Worm (Caenorhabditis elegans) whole organism, young adult: ENCODE measurements around the gene ran-1.
A peak's percentile ranks its signal among the peaks of the same experiment; 100 is the strongest.

Experiments used
- T26A5.8 ChIP-seq: sonication (generic microtip); optimal IDR thresholded peaks from 2 replicates; lab custom pipeline; 2016; ENCODE audit warnings: missing genetic modification characterization, missing compliant biosample characterization
- mxl-1 ChIP-seq: sonication (generic microtip); optimal IDR thresholded peaks from 2 replicates; lab custom pipeline; 2016; ENCODE audit warnings: missing genetic modification characterization, missing compliant biosample characterization
- pha-4 ChIP-seq: fragments of 150-350 bp; sonication (generic microtip); optimal IDR thresholded peaks from 2 replicates; lab custom pipeline; 2014; ENCODE audit warnings: missing biosample characterization, missing genetic modification reagents, missing genetic modification characterization
- tbp1 ChIP-seq: fragments of 200-800 bp; sonication (Bioruptor generic); optimal IDR thresholded peaks from 2 replicates; lab custom pipeline; 2018; ENCODE audit warnings: mild to moderate bottlenecking, missing genetic modification characterization, missing compliant biosample characterization
- xnd-1 ChIP-seq: sonication (generic microtip); optimal IDR thresholded peaks from 2 replicates; lab custom pipeline; 2016; ENCODE audit warnings: missing genotype, missing genetic modification reagents, missing genetic modification characterization, missing compliant biosample characterization

ce11 chrIII:10746406-10746807 lies 1.1 kb downstream of the ran-1 start:
- peak; percentile 52 for TF ChIP-seq tbp1 (GFP tag; lab: Kevin White, UChicago)
- TF ChIP-seq mxl-1 (tag; lab: Kevin White, UChicago): peak; percentile 33
- TF ChIP-seq pha-4 (tag; lab: Kevin White, UChicago): no peak
- TF ChIP-seq xnd-1 (tag; lab: Kevin White, UChicago): peak; percentile 68
- peak; percentile 91 for TF ChIP-seq T26A5.8 (tag; lab: Kevin White, UChicago)
